Fruit fly (Drosophila melanogaster) whole organism, embryonic: ENCODE data around the gene CG14229.

Experiments used
- Adf1 ChIP-seq: fragments of 200-800 bp; sonication (Bioruptor generic); IDR thresholded peaks from 2 replicates; pipeline ENCODE4 v1.3.6; 2022; ENCODE audit warnings: missing biosample characterization, missing genetic modification characterization
- CG10654 ChIP-seq: fragments of 200-800 bp; sonication (Bioruptor generic); optimal IDR thresholded peaks from 2 replicates; lab custom pipeline; 2016; ENCODE audit warnings: missing biosample characterization, missing genetic modification characterization
- CG12155 ChIP-seq: fragments of 200-800 bp; sonication (Bioruptor generic); optimal IDR thresholded peaks from 3 replicates; lab custom pipeline; 2016; ENCODE audit warnings: missing biosample characterization, missing genetic modification characterization
- CG12769 ChIP-seq: fragments of 200-800 bp; sonication (Bioruptor generic); optimal IDR thresholded peaks from 2 replicates; lab custom pipeline; 2019; ENCODE audit warnings: missing biosample characterization, mild to moderate bottlenecking, missing genetic modification characterization, moderate library complexity
- CG12942 ChIP-seq: fragments of 200-800 bp; sonication (Bioruptor generic); optimal IDR thresholded peaks from 3 replicates; lab custom pipeline; 2016; ENCODE audit warnings: missing biosample characterization, missing genetic modification characterization
- CG13775 ChIP-seq: fragments of 200-800 bp; sonication (Bioruptor generic); optimal IDR thresholded peaks from 3 replicates; lab custom pipeline; 2017; ENCODE audit warnings: missing biosample characterization, mild to moderate bottlenecking, missing genetic modification characterization
- CG13894 ChIP-seq: fragments of 200-800 bp; sonication (Bioruptor generic); optimal IDR thresholded peaks from 3 replicates; lab custom pipeline; 2018; ENCODE audit warnings: missing biosample characterization, mild to moderate bottlenecking, missing genetic modification characterization, moderate library complexity
- CG14667 ChIP-seq: fragments of 200-800 bp; sonication (Bioruptor generic); IDR thresholded peaks from 2 replicates; pipeline ENCODE4 v1.3.6; 2022; ENCODE audit warnings: missing biosample characterization, missing genetic modification characterization
- CG14860 ChIP-seq: fragments of 200-800 bp; sonication (Bioruptor generic); IDR thresholded peaks from 3 replicates; pipeline ENCODE4 v1.3.6; 2022; ENCODE audit warnings: missing biosample characterization, missing genetic modification characterization; ENCODE audit not compliant: partially characterized antibody
- CG15011 ChIP-seq: fragments of 200-800 bp; sonication (Bioruptor generic); optimal IDR thresholded peaks from 3 replicates; lab custom pipeline; 2018; ENCODE audit warnings: missing biosample characterization, mild to moderate bottlenecking, missing genetic modification characterization
- CG1529 ChIP-seq: fragments of 200-800 bp; sonication (Bioruptor generic); optimal IDR thresholded peaks from 3 replicates; lab custom pipeline; 2018; ENCODE audit warnings: missing biosample characterization, missing genetic modification characterization
- CG16779 ChIP-seq: fragments of 200-800 bp; sonication (Bioruptor generic); IDR thresholded peaks from 2 replicates; pipeline ENCODE4 v1.3.6; 2022; ENCODE audit warnings: missing biosample characterization, missing genetic modification characterization
- CG17802 ChIP-seq: fragments of 200-800 bp; sonication (Bioruptor generic); optimal IDR thresholded peaks from 2 replicates; lab custom pipeline; 2018; ENCODE audit warnings: missing biosample characterization, mild to moderate bottlenecking, missing genetic modification characterization, moderate library complexity
- CG17829 ChIP-seq: fragments of 200-800 bp; optimal IDR thresholded peaks from 2 replicates; lab custom pipeline; 2019; ENCODE audit warnings: missing biosample characterization, mild to moderate bottlenecking, missing genetic modification characterization, moderate library complexity
- CG30020 ChIP-seq: fragments of 200-800 bp; optimal IDR thresholded peaks from 2 replicates; lab custom pipeline; 2019; ENCODE audit warnings: missing biosample characterization, mild to moderate bottlenecking, missing genetic modification characterization, moderate library complexity
- CG31224 ChIP-seq: fragments of 200-800 bp; sonication (Bioruptor generic); IDR thresholded peaks from 2 replicates; pipeline ENCODE4 v1.3.6; 2022; ENCODE audit warnings: missing biosample characterization, missing genetic modification characterization
- CG3281 ChIP-seq: fragments of 200-800 bp; sonication (Bioruptor generic); optimal IDR thresholded peaks from 3 replicates; lab custom pipeline; 2017; ENCODE audit warnings: missing biosample characterization, mild to moderate bottlenecking, missing genetic modification characterization
- CG42726 ChIP-seq: fragments of 200-800 bp; sonication (Bioruptor generic); IDR thresholded peaks from 2 replicates; pipeline ENCODE4 v1.3.6; 2022; ENCODE audit warnings: missing biosample characterization, missing genetic modification characterization; ENCODE audit not compliant: partially characterized antibody
- CG4282 ChIP-seq: fragments of 200-800 bp; sonication (Bioruptor generic); optimal IDR thresholded peaks from 2 replicates; lab custom pipeline; 2016; ENCODE audit warnings: missing biosample characterization, missing genetic modification characterization
- CG4360 ChIP-seq: fragments of 200-800 bp; sonication (Bioruptor generic); IDR thresholded peaks from 2 replicates; pipeline ENCODE4 v1.3.6; 2022; ENCODE audit warnings: missing biosample characterization, missing genetic modification characterization
- CG4424 ChIP-seq: fragments of 200-800 bp; sonication (Bioruptor generic); optimal IDR thresholded peaks from 3 replicates; lab custom pipeline; 2016; ENCODE audit warnings: missing biosample characterization, missing genetic modification characterization
- CG5953 ChIP-seq: fragments of 200-800 bp; sonication (Bioruptor generic); IDR thresholded peaks from 2 replicates; pipeline ENCODE4 v1.3.6; 2022; ENCODE audit warnings: missing biosample characterization, missing genetic modification characterization
- CG6683 ChIP-seq: fragments of 200-800 bp; sonication (Bioruptor generic); optimal IDR thresholded peaks from 2 replicates; lab custom pipeline; 2017; ENCODE audit warnings: missing biosample characterization, mild to moderate bottlenecking, missing genetic modification characterization, missing genetic modification reagents
- CG6791 ChIP-seq: fragments of 200-800 bp; sonication (Bioruptor generic); IDR thresholded peaks from 3 replicates; pipeline ENCODE4 v1.3.6; 2022; ENCODE audit warnings: missing biosample characterization, missing genetic modification characterization; ENCODE audit not compliant: partially characterized antibody
- CG7786 ChIP-seq: fragments of 200-800 bp; sonication (Bioruptor generic); optimal IDR thresholded peaks from 2 replicates; lab custom pipeline; 2016; ENCODE audit warnings: missing biosample characterization, missing genetic modification characterization
- CG7839 ChIP-seq: fragments of 200-800 bp; sonication (Bioruptor generic); optimal IDR thresholded peaks from 3 replicates; lab custom pipeline; 2018; ENCODE audit warnings: missing biosample characterization, mild to moderate bottlenecking, missing genetic modification characterization, moderate library complexity
- Dad ChIP-seq: fragments of 200-800 bp; sonication (Bioruptor generic); optimal IDR thresholded peaks from 3 replicates; lab custom pipeline; 2016; ENCODE audit warnings: missing biosample characterization, missing genetic modification characterization
- E2f2 ChIP-seq: fragments of 200-800 bp; sonication (Bioruptor generic); IDR thresholded peaks from 2 replicates; pipeline ENCODE4 v1.3.6; 2022; ENCODE audit warnings: missing biosample characterization, missing genetic modification characterization
- ERR ChIP-seq: fragments of 200-800 bp; sonication (Bioruptor generic); optimal IDR thresholded peaks from 2 replicates; lab custom pipeline; 2016; ENCODE audit warnings: missing biosample characterization, missing genetic modification characterization
- Fer1 ChIP-seq: fragments of 200-800 bp; sonication (Bioruptor generic); optimal IDR thresholded peaks from 2 replicates; lab custom pipeline; 2017; ENCODE audit warnings: missing biosample characterization, mild to moderate bottlenecking, missing genetic modification characterization
- HLH54F ChIP-seq: fragments of 200-800 bp; sonication (Bioruptor generic); optimal IDR thresholded peaks from 3 replicates; lab custom pipeline; 2016; ENCODE audit warnings: missing biosample characterization, missing genetic modification characterization
- Mad ChIP-seq: fragments of 200-800 bp; sonication (Bioruptor generic); optimal IDR thresholded peaks from 2 replicates; lab custom pipeline; 2016; ENCODE audit warnings: missing biosample characterization, missing genetic modification characterization
- Med ChIP-seq: fragments of 200-800 bp; sonication (Bioruptor generic); peaks from one replicate; lab custom pipeline; 2016; ENCODE audit warnings: missing biosample characterization, missing genetic modification characterization, mild to moderate bottlenecking, inconsistent platforms, moderate library complexity
- Nf-YC ChIP-seq: fragments of 200-800 bp; optimal IDR thresholded peaks from 3 replicates; lab custom pipeline; 2019; ENCODE audit warnings: missing biosample characterization, mild to moderate bottlenecking, missing genetic modification characterization, moderate library complexity
- abd-A ChIP-seq: fragments of 200-800 bp; sonication (Bioruptor generic); optimal IDR thresholded peaks from 3 replicates; lab custom pipeline; 2019; ENCODE audit warnings: missing biosample characterization, mild to moderate bottlenecking, missing genetic modification characterization, moderate library complexity
- ac ChIP-seq: fragments of 200-800 bp; sonication (Bioruptor generic); optimal IDR thresholded peaks from 3 replicates; lab custom pipeline; 2017; ENCODE audit warnings: missing biosample characterization, mild to moderate bottlenecking, missing genetic modification characterization
- cwo ChIP-seq: fragments of 200-800 bp; sonication (Bioruptor generic); optimal IDR thresholded peaks from 3 replicates; lab custom pipeline; 2017; ENCODE audit warnings: missing biosample characterization, missing genetic modification characterization, mild to moderate bottlenecking, moderate library complexity, missing genetic modification reagents
- ems ChIP-seq: fragments of 200-800 bp; sonication (Bioruptor generic); optimal IDR thresholded peaks from 3 replicates; lab custom pipeline; 2016; ENCODE audit warnings: missing biosample characterization, missing genetic modification characterization
- eve ChIP-seq, 2 experiments: fragments of >200 bp; optimal IDR thresholded peaks; 2 replicates each; lab custom pipeline; 2017; ENCODE audit warnings: missing biosample characterization in 2 of 2, missing genetic modification characterization in 2 of 2
- hbn ChIP-seq: fragments of 200-800 bp; sonication (Bioruptor generic); IDR thresholded peaks from 2 replicates; pipeline ENCODE4 v1.3.6; 2022; ENCODE audit warnings: missing biosample characterization, missing genetic modification characterization; ENCODE audit not compliant: partially characterized antibody
- kah ChIP-seq: fragments of 200-800 bp; sonication (Bioruptor generic); optimal IDR thresholded peaks from 2 replicates; lab custom pipeline; 2018; ENCODE audit warnings: missing biosample characterization, mild to moderate bottlenecking, missing genetic modification characterization
- luna ChIP-seq: fragments of 200-800 bp; sonication (Bioruptor generic); optimal IDR thresholded peaks from 2 replicates; lab custom pipeline; 2016; ENCODE audit warnings: missing biosample characterization, missing genetic modification characterization
- phol ChIP-seq: fragments of 200-800 bp; sonication (Bioruptor generic); optimal IDR thresholded peaks from 3 replicates; lab custom pipeline; 2018; ENCODE audit warnings: missing biosample characterization, mild to moderate bottlenecking, missing genetic modification characterization, moderate library complexity
- sens ChIP-seq: fragments of 200-800 bp; sonication (Bioruptor generic); peaks from one replicate; lab custom pipeline; 2016; ENCODE audit warnings: missing biosample characterization, missing genetic modification characterization
- seq ChIP-seq: fragments of 200-800 bp; sonication (Bioruptor generic); IDR thresholded peaks from 2 replicates; pipeline ENCODE4 v1.3.6; 2022; ENCODE audit warnings: missing biosample characterization, missing genetic modification characterization
- so ChIP-seq: fragments of 200-800 bp; sonication (Bioruptor generic); IDR thresholded peaks from 3 replicates; pipeline ENCODE4 v1.3.6; 2022; ENCODE audit warnings: missing biosample characterization, missing genetic modification characterization
- tap ChIP-seq: fragments of 200-800 bp; optimal IDR thresholded peaks from 3 replicates; lab custom pipeline; 2019; ENCODE audit warnings: missing biosample characterization, mild to moderate bottlenecking, missing genetic modification characterization, moderate library complexity
- tll ChIP-seq, 2 experiments: fragments of 200-800 bp in 1 of 2; fragments of >200 bp in 1 of 2; sonication (Bioruptor generic) in 1 of 2; optimal IDR thresholded peaks; 2 replicates each; lab custom pipeline; 2017 to 2019; ENCODE audit warnings: missing biosample characterization in 2 of 2, missing genetic modification characterization in 2 of 2, mild to moderate bottlenecking in 1 of 2, moderate library complexity in 1 of 2
- trh ChIP-seq: fragments of 200-800 bp; sonication (Bioruptor generic); optimal IDR thresholded peaks from 2 replicates; lab custom pipeline; 2016; ENCODE audit warnings: missing biosample characterization, missing genetic modification characterization
- wor ChIP-seq: fragments of 200-800 bp; sonication (Bioruptor generic); IDR thresholded peaks from 2 replicates; pipeline ENCODE4 v1.3.6; 2022; ENCODE audit warnings: missing biosample characterization, missing genetic modification characterization
- yki ChIP-seq: fragments of >200 bp; optimal IDR thresholded peaks from 3 replicates; lab custom pipeline; 2018

CG14229 gene

dm6 chrX:19668405-19668804 lies 26.6 kb downstream of the CG14229 start (continued):
- peak; percentile 94 for TF ChIP-seq so (GFP tag; lab: Robert Waterston, UW)
- TF ChIP-seq CG17829 (tag; lab: Kevin White, UChicago) = peak; percentile 94
- peak; percentile 90 for TF ChIP-seq CG16779 (GFP tag; lab: Robert Waterston, UW)
- peak; percentile 78 for TF ChIP-seq CG6683
- no peak for TF ChIP-seq CG6791
- peak; percentile 100 for TF ChIP-seq sens
- peak; percentile 88 for TF ChIP-seq CG10654
- peak; percentile 95 for TF ChIP-seq CG1529 (GFP tag; lab: Kevin White, UChicago)
- TF ChIP-seq kah (GFP tag; lab: Kevin White, UChicago) = peak; percentile 78
- TF ChIP-seq Nf-YC (tag; lab: Kevin White, UChicago) = peak; percentile 72
- TF ChIP-seq luna (GFP tag; lab: Kevin White, UChicago) = peak; percentile 92
- TF ChIP-seq CG17802 = peak; percentile 81
- TF ChIP-seq CG4360 = peak; percentile 46; the same call in 1 of the 2 replicates
- TF ChIP-seq hbn (GFP tag; lab: Robert Waterston, UW) = no peak
- peak; percentile 100 for TF ChIP-seq Med (GFP tag; lab: Kevin White, UChicago)
- TF ChIP-seq CG31224 = peak; percentile 79
- peak; percentile 91 for TF ChIP-seq Fer1
- TF ChIP-seq ems = peak; percentile 97
- no peak for TF ChIP-seq CG42726 (GFP tag; lab: Robert Waterston, UW)
- no peak for TF ChIP-seq CG13894 (tag; lab: Kevin White, UChicago)
- peak; percentile 94 for TF ChIP-seq CG4424 (GFP tag; lab: Kevin White, UChicago)
- TF ChIP-seq ERR (GFP tag; lab: Kevin White, UChicago) = peak; percentile 98
- TF ChIP-seq CG14667 (GFP tag; lab: Robert Waterston, UW) = peak; percentile 90
- peak; percentile 81 for TF ChIP-seq CG30020
- peak; percentile 68 for TF ChIP-seq Adf1 (GFP tag; lab: Robert Waterston, UW)
- peak in 1 of 2 experiments; percentile 55 for TF ChIP-seq eve (GFP tag; optimal IDR thresholded peaks at IDR 0.05; lab: Kevin White, UChicago)
- peak; percentile 98 for TF ChIP-seq CG12769 (tag; lab: Kevin White, UChicago)
- TF ChIP-seq abd-A = no peak
- TF ChIP-seq E2f2 (GFP tag; lab: Robert Waterston, UW) = peak; percentile 80
- peak in 1 of 2 experiments; percentile 1 for TF ChIP-seq tll (GFP tag; optimal IDR thresholded peaks at IDR 0.05; lab: Kevin White, UChicago)
- peak; percentile 80 for TF ChIP-seq CG4282 (GFP tag; lab: Kevin White, UChicago)
- TF ChIP-seq wor = peak; percentile 89
- TF ChIP-seq CG7839 (tag; lab: Kevin White, UChicago) = peak; percentile 98
- TF ChIP-seq CG13775 (GFP tag; lab: Kevin White, UChicago) = peak; percentile 93
- peak; percentile 96 for TF ChIP-seq Mad (GFP tag; lab: Kevin White, UChicago)
- peak; percentile 97 for TF ChIP-seq Dad (GFP tag; lab: Kevin White, UChicago)
- peak; percentile 91 for TF ChIP-seq phol (tag; lab: Kevin White, UChicago)
- TF ChIP-seq CG5953 (GFP tag; lab: Robert Waterston, UW) = peak; percentile 96
- TF ChIP-seq CG15011 (GFP tag; lab: Kevin White, UChicago) = peak; percentile 82
- TF ChIP-seq HLH54F (GFP tag; lab: Kevin White, UChicago) = peak; percentile 96
- no peak for TF ChIP-seq yki (lab: Kevin White, UChicago)
- peak; percentile 87 for TF ChIP-seq CG3281 (GFP tag; lab: Kevin White, UChicago)
- TF ChIP-seq cwo (GFP tag; lab: Kevin White, UChicago) = peak; percentile 86
- peak; percentile 86 for TF ChIP-seq tap (tag; lab: Kevin White, UChicago)
- peak; percentile 95 for TF ChIP-seq seq (GFP tag; lab: Robert Waterston, UW)
- TF ChIP-seq CG12942 (GFP tag; lab: Kevin White, UChicago) = peak; percentile 97
- TF ChIP-seq CG14860 (GFP tag; lab: Robert Waterston, UW) = no peak
- TF ChIP-seq trh = peak; percentile 93
- TF ChIP-seq CG7786 (GFP tag; lab: Kevin White, UChicago) = peak; percentile 98
- peak; percentile 89 for TF ChIP-seq ac (GFP tag; lab: Kevin White, UChicago)
- TF ChIP-seq CG12155 (GFP tag; lab: Kevin White, UChicago) = peak; percentile 95
